Fruit fly (Drosophila melanogaster) whole organism, embryonic: ENCODE results near the gene Hrd3.
A peak's percentile ranks its signal among the peaks of the same experiment; 100 is the strongest.

Experiments used
- CG12104 ChIP-seq: fragments of 200-800 bp; sonication (Bioruptor generic); optimal IDR thresholded peaks from 3 replicates; lab custom pipeline; 2016; ENCODE audit warnings: missing biosample characterization, missing genetic modification characterization
- CG12236 ChIP-seq: fragments of 200-800 bp; sonication (Bioruptor generic); optimal IDR thresholded peaks from 2 replicates; lab custom pipeline; 2016; ENCODE audit warnings: missing biosample characterization, missing genetic modification characterization
- CG12391 ChIP-seq: fragments of 200-800 bp; sonication (Bioruptor generic); optimal IDR thresholded peaks from 3 replicates; lab custom pipeline; 2018; ENCODE audit warnings: missing biosample characterization, mild to moderate bottlenecking, missing genetic modification characterization, moderate library complexity
- CG12769 ChIP-seq: fragments of 200-800 bp; sonication (Bioruptor generic); optimal IDR thresholded peaks from 2 replicates; lab custom pipeline; 2019; ENCODE audit warnings: missing biosample characterization, mild to moderate bottlenecking, missing genetic modification characterization, moderate library complexity
- CG17802 ChIP-seq: fragments of 200-800 bp; sonication (Bioruptor generic); optimal IDR thresholded peaks from 2 replicates; lab custom pipeline; 2018; ENCODE audit warnings: missing biosample characterization, mild to moderate bottlenecking, missing genetic modification characterization, moderate library complexity
- CG17829 ChIP-seq: fragments of 200-800 bp; optimal IDR thresholded peaks from 2 replicates; lab custom pipeline; 2019; ENCODE audit warnings: missing biosample characterization, mild to moderate bottlenecking, missing genetic modification characterization, moderate library complexity
- CG18011 ChIP-seq: fragments of 200-800 bp; sonication (Bioruptor generic); optimal IDR thresholded peaks from 2 replicates; lab custom pipeline; 2017; ENCODE audit warnings: missing biosample characterization, missing genetic modification characterization, mild to moderate bottlenecking, moderate library complexity, missing genotype
- CG18764 ChIP-seq: fragments of 200-800 bp; sonication (Bioruptor generic); optimal IDR thresholded peaks from 3 replicates; lab custom pipeline; 2016; ENCODE audit warnings: missing biosample characterization, missing genetic modification characterization
- CG2875 ChIP-seq: fragments of 200-800 bp; sonication (Bioruptor generic); optimal IDR thresholded peaks from 2 replicates; lab custom pipeline; 2017; ENCODE audit warnings: missing biosample characterization, mild to moderate bottlenecking, missing genetic modification characterization, missing genetic modification reagents
- CG34376 ChIP-seq: fragments of 200-800 bp; sonication (Bioruptor generic); optimal IDR thresholded peaks from 2 replicates; lab custom pipeline; 2018; ENCODE audit warnings: missing biosample characterization, mild to moderate bottlenecking, missing genetic modification characterization
- CG3838 ChIP-seq: fragments of 200-800 bp; sonication (Bioruptor generic); optimal IDR thresholded peaks from 3 replicates; lab custom pipeline; 2016; ENCODE audit warnings: missing biosample characterization, missing genetic modification characterization
- CG6254 ChIP-seq: fragments of 200-800 bp; sonication (Bioruptor generic); optimal IDR thresholded peaks from 3 replicates; lab custom pipeline; 2017; ENCODE audit warnings: mild to moderate bottlenecking, missing biosample characterization, missing genetic modification reagents, missing genetic modification characterization
- CG6813 ChIP-seq: fragments of 200-800 bp; sonication (Bioruptor generic); optimal IDR thresholded peaks from 2 replicates; lab custom pipeline; 2017; ENCODE audit warnings: missing biosample characterization, missing genetic modification characterization, mild to moderate bottlenecking, moderate library complexity, missing genetic modification reagents
- CG7745 ChIP-seq: fragments of 200-800 bp; sonication (Bioruptor generic); optimal IDR thresholded peaks from 2 replicates; lab custom pipeline; 2018; ENCODE audit warnings: missing biosample characterization, mild to moderate bottlenecking, missing genetic modification characterization, moderate library complexity
- CG8388 ChIP-seq: fragments of 200-800 bp; sonication (Bioruptor generic); optimal IDR thresholded peaks from 2 replicates; lab custom pipeline; 2019; ENCODE audit warnings: missing biosample characterization, mild to moderate bottlenecking, missing genetic modification characterization, moderate library complexity
- CG9215 ChIP-seq: fragments of 200-800 bp; sonication (Bioruptor generic); IDR thresholded peaks from 2 replicates; pipeline ENCODE4 v1.3.6; 2022; ENCODE audit warnings: missing biosample characterization, missing genetic modification characterization
- CG9609 ChIP-seq: fragments of 200-800 bp; sonication (Bioruptor generic); optimal IDR thresholded peaks from 3 replicates; lab custom pipeline; 2016; ENCODE audit warnings: missing biosample characterization, missing genetic modification characterization
- Dad ChIP-seq: fragments of 200-800 bp; sonication (Bioruptor generic); optimal IDR thresholded peaks from 3 replicates; lab custom pipeline; 2016; ENCODE audit warnings: missing biosample characterization, missing genetic modification characterization
- Dip3 ChIP-seq: fragments of 200-800 bp; sonication (Bioruptor generic); optimal IDR thresholded peaks from 3 replicates; lab custom pipeline; 2016; ENCODE audit warnings: missing biosample characterization, missing genetic modification characterization
- Gsc ChIP-seq: fragments of 200-800 bp; sonication (Bioruptor generic); IDR thresholded peaks from 2 replicates; pipeline ENCODE4 v1.3.6; 2022; ENCODE audit warnings: missing biosample characterization, missing genetic modification characterization
- Gug ChIP-seq: fragments of 200-800 bp; sonication (Bioruptor generic); IDR thresholded peaks from 4 replicates; pipeline ENCODE4 v1.3.6; 2022; ENCODE audit warnings: missing biosample characterization, missing genetic modification characterization
- HmgD ChIP-seq: fragments of 200-800 bp; sonication (Bioruptor generic); optimal IDR thresholded peaks from 3 replicates; lab custom pipeline; 2016; ENCODE audit warnings: missing biosample characterization, missing genetic modification characterization
- MBD-R2 ChIP-seq: fragments of 200-800 bp; sonication (Bioruptor generic); IDR thresholded peaks from 2 replicates; pipeline ENCODE4 v1.3.6; 2022; ENCODE audit warnings: missing biosample characterization, missing genetic modification characterization
- Med ChIP-seq: fragments of 200-800 bp; sonication (Bioruptor generic); peaks from one replicate; lab custom pipeline; 2016; ENCODE audit warnings: missing biosample characterization, missing genetic modification characterization, mild to moderate bottlenecking, inconsistent platforms, moderate library complexity
- NK7.1 ChIP-seq: fragments of 200-800 bp; sonication (Bioruptor generic); optimal IDR thresholded peaks from 3 replicates; lab custom pipeline; 2016; ENCODE audit warnings: missing biosample characterization, missing genetic modification characterization
- Ptx1 ChIP-seq: fragments of 200-800 bp; sonication (Bioruptor generic); IDR thresholded peaks from 2 replicates; pipeline ENCODE4 v1.3.6; 2022; ENCODE audit warnings: missing biosample characterization, missing genetic modification characterization
- Scr ChIP-seq: fragments of 200-800 bp; sonication (Bioruptor generic); IDR thresholded peaks from 2 replicates; pipeline ENCODE4 v1.3.6; 2022; ENCODE audit warnings: missing biosample characterization, missing genetic modification characterization; ENCODE audit not compliant: partially characterized antibody
- Sox102F ChIP-seq: fragments of 200-800 bp; sonication (Bioruptor generic); optimal IDR thresholded peaks from 2 replicates; lab custom pipeline; 2018; ENCODE audit warnings: missing biosample characterization, mild to moderate bottlenecking, missing genetic modification characterization, moderate library complexity
- Spps ChIP-seq: fragments of 200-800 bp; sonication (Bioruptor generic); optimal IDR thresholded peaks from 2 replicates; lab custom pipeline; 2018; ENCODE audit warnings: missing biosample characterization, mild to moderate bottlenecking, missing genetic modification characterization
- Vsx1 ChIP-seq: fragments of 200-800 bp; sonication (Bioruptor generic); optimal IDR thresholded peaks from 2 replicates; lab custom pipeline; 2017; ENCODE audit warnings: missing biosample characterization, mild to moderate bottlenecking, missing genetic modification characterization, missing genetic modification reagents
- YL-1 ChIP-seq: fragments of 200-800 bp; sonication (Bioruptor generic); optimal IDR thresholded peaks from 3 replicates; lab custom pipeline; 2017; ENCODE audit warnings: missing biosample characterization, mild to moderate bottlenecking, missing genetic modification characterization
- ab ChIP-seq: fragments of 200-800 bp; sonication (Bioruptor generic); optimal IDR thresholded peaks from 2 replicates; lab custom pipeline; 2016; ENCODE audit warnings: missing biosample characterization, missing genetic modification characterization
- ac ChIP-seq: fragments of 200-800 bp; sonication (Bioruptor generic); optimal IDR thresholded peaks from 3 replicates; lab custom pipeline; 2017; ENCODE audit warnings: missing biosample characterization, mild to moderate bottlenecking, missing genetic modification characterization
- bcd ChIP-seq: fragments of 200-800 bp; sonication (Bioruptor generic); optimal IDR thresholded peaks from 2 replicates; lab custom pipeline; 2017; ENCODE audit warnings: missing biosample characterization, mild to moderate bottlenecking, missing genetic modification characterization
- br ChIP-seq: fragments of >200 bp; optimal IDR thresholded peaks from 2 replicates; lab custom pipeline; 2017
- chinmo ChIP-seq: fragments of 200-800 bp; sonication (Bioruptor generic); IDR thresholded peaks from 4 replicates; pipeline ENCODE4 v1.3.6; 2022; ENCODE audit warnings: missing biosample characterization, missing genetic modification characterization; ENCODE audit not compliant: partially characterized antibody
- dmrt99B ChIP-seq: fragments of 200-800 bp; sonication (Bioruptor generic); optimal IDR thresholded peaks from 2 replicates; lab custom pipeline; 2018; ENCODE audit warnings: missing biosample characterization, mild to moderate bottlenecking, missing genetic modification characterization, moderate library complexity
- grau ChIP-seq: fragments of 200-800 bp; optimal IDR thresholded peaks from 3 replicates; lab custom pipeline; 2019; ENCODE audit warnings: missing biosample characterization, mild to moderate bottlenecking, missing genetic modification characterization, moderate library complexity
- gt ChIP-seq: fragments of 200-800 bp; sonication (Bioruptor generic); IDR thresholded peaks from 2 replicates; pipeline ENCODE4 v1.3.6; 2022; ENCODE audit warnings: missing biosample characterization, missing genetic modification characterization
- jing ChIP-seq: fragments of 200-800 bp; sonication (Bioruptor generic); optimal IDR thresholded peaks from 2 replicates; lab custom pipeline; 2018; ENCODE audit warnings: missing biosample characterization, mild to moderate bottlenecking, missing genetic modification characterization
- mld ChIP-seq: fragments of 200-800 bp; sonication (Bioruptor generic); IDR thresholded peaks from 3 replicates; pipeline ENCODE4 v1.3.6; 2022; ENCODE audit warnings: missing biosample characterization, missing genetic modification characterization; ENCODE audit not compliant: partially characterized antibody
- nerfin-1 ChIP-seq: fragments of 200-800 bp; sonication (Bioruptor generic); optimal IDR thresholded peaks from 3 replicates; lab custom pipeline; 2019; ENCODE audit warnings: missing biosample characterization, mild to moderate bottlenecking, missing genetic modification characterization, moderate library complexity
- nerfin-2 ChIP-seq: fragments of 200-800 bp; sonication (Bioruptor generic); IDR thresholded peaks from 2 replicates; pipeline ENCODE4 v1.3.6; 2022; ENCODE audit warnings: missing biosample characterization, missing genetic modification characterization; ENCODE audit not compliant: partially characterized antibody
- pfk ChIP-seq: fragments of 200-800 bp; sonication (Bioruptor generic); optimal IDR thresholded peaks from 2 replicates; lab custom pipeline; 2018; ENCODE audit warnings: missing biosample characterization, mild to moderate bottlenecking, missing genetic modification characterization, moderate library complexity
- sens-2 ChIP-seq: fragments of 200-800 bp; sonication (Bioruptor generic); IDR thresholded peaks from 2 replicates; pipeline ENCODE4 v1.3.6; 2022; ENCODE audit warnings: missing biosample characterization, missing genetic modification characterization
- sim ChIP-seq: fragments of 200-800 bp; sonication (Bioruptor generic); IDR thresholded peaks from 2 replicates; pipeline ENCODE4 v1.3.6; 2022; ENCODE audit warnings: missing biosample characterization, missing genetic modification characterization
- ttk ChIP-seq: fragments of 200-800 bp; sonication (Bioruptor generic); IDR thresholded peaks from 2 replicates; pipeline ENCODE4 v2.1.2; 2022; ENCODE audit warnings: missing biosample characterization, missing genetic modification characterization
- twi ChIP-seq: fragments of 200-800 bp; optimal IDR thresholded peaks from 2 replicates; lab custom pipeline; 2019; ENCODE audit warnings: missing biosample characterization, mild to moderate bottlenecking, missing genetic modification characterization, moderate library complexity
- z ChIP-seq: fragments of 200-800 bp; sonication (Bioruptor generic); IDR thresholded peaks from 3 replicates; pipeline ENCODE4 v1.3.6; 2022; ENCODE audit warnings: missing biosample characterization, missing genetic modification characterization
- zen2 ChIP-seq: fragments of 200-800 bp; sonication (Bioruptor generic); IDR thresholded peaks from 3 replicates; pipeline ENCODE4 v1.3.6; 2022; ENCODE audit warnings: missing biosample characterization, missing genetic modification characterization; ENCODE audit not compliant: partially characterized antibody

Gene Hrd3

dm6 chr3R:23772808-23773207, 14.5 kb upstream of the Hrd3 start, which contains the start of gene tst (continued):
- TF ChIP-seq ttk (peak; percentile 98), zen2 (GFP tag; lab: Robert Waterston, UW) (no peak), Gug (GFP tag; lab: Robert Waterston, UW) (peak; percentile 95), gt (GFP tag; lab: Robert Waterston, UW) (peak; percentile 89), grau (peak; percentile 91), CG9215 (GFP tag; lab: Robert Waterston, UW) (peak; percentile 96), chinmo (GFP tag; lab: Robert Waterston, UW) (0 out of 4 replicates have a peak, but pooled peaks have one; percentile 43), CG17802 (peak; percentile 72), ab (no peak), nerfin-2 (GFP tag; lab: Robert Waterston, UW) (no peak), CG18764 (GFP tag; lab: Kevin White, UChicago) (peak; percentile 83), Vsx1 (GFP tag; lab: Kevin White, UChicago) (peak; percentile 83), MBD-R2 (GFP tag; lab: Robert Waterston, UW) (peak; percentile 97), CG12236 (no peak), HmgD (GFP tag; lab: Kevin White, UChicago) (no peak), CG8388 (GFP tag; lab: Kevin White, UChicago) (peak; percentile 89), Gsc (GFP tag; lab: Robert Waterston, UW) (peak; percentile 92), Dip3 (peak; percentile 47), sens-2 (peak; percentile 67; the same call in 1 of the 2 replicates), CG34376 (GFP tag; lab: Kevin White, UChicago) (peak; percentile 34), sim (GFP tag; lab: Robert Waterston, UW) (peak; percentile 88; the same call in 1 of the 2 replicates), ac (GFP tag; lab: Kevin White, UChicago) (peak; percentile 42), CG12391 (peak; percentile 96), CG12104 (peak; percentile 88), YL-1 (GFP tag; lab: Kevin White, UChicago) (peak; percentile 71), Dad (peak; percentile 24), CG6254 (GFP tag; lab: Kevin White, UChicago) (peak; percentile 75), CG9609 (peak; percentile 7), Ptx1 (GFP tag; lab: Robert Waterston, UW) (peak; percentile 99), NK7.1 (GFP tag; lab: Kevin White, UChicago) (no peak), CG2875 (GFP tag; lab: Kevin White, UChicago) (peak; percentile 66), pfk (GFP tag; lab: Kevin White, UChicago) (no peak), dmrt99B (tag; lab: Kevin White, UChicago) (peak; percentile 90), bcd (peak; percentile 88), jing (GFP tag; lab: Kevin White, UChicago) (peak; percentile 56), CG12769 (tag; lab: Kevin White, UChicago) (no peak), mld (GFP tag; lab: Robert Waterston, UW) (no peak), twi (peak; percentile 80), Spps (peak; percentile 83), Sox102F (GFP tag; lab: Kevin White, UChicago) (peak; percentile 96), CG18011 (GFP tag; lab: Kevin White, UChicago) (peak; percentile 42), z (GFP tag; lab: Robert Waterston, UW) (peak; percentile 59; the same call in 1 of the 3 replicates), nerfin-1 (peak; percentile 79), Scr (GFP tag; lab: Robert Waterston, UW) (peak; percentile 61; the same call in 1 of the 2 replicates), CG7745 (no peak), CG17829 (tag; lab: Kevin White, UChicago) (peak; percentile 96), CG3838 (GFP tag; lab: Kevin White, UChicago) (no peak), Med (GFP tag; lab: Kevin White, UChicago) (peak; percentile 91), br (lab: Kevin White, UChicago) (no peak), CG6813 (peak; percentile 77)
